Worm (Caenorhabditis elegans) whole organism, L4 larva: ENCODE measurements around the gene F55E10.2.

Source experiments
- T20F7.1 ChIP-seq: fragments of 200-800 bp; sonication (Bioruptor generic); optimal IDR thresholded peaks from 2 replicates; lab custom pipeline; 2018; ENCODE audit warnings: mild to moderate bottlenecking, missing genetic modification characterization, missing compliant biosample characterization
- aha-1 ChIP-seq: fragments of 150-350 bp; peaks from one replicate; lab custom pipeline; 2014; ENCODE audit warnings: missing biosample characterization, missing genetic modification characterization
- ama-1 ChIP-seq: fragments of 150-350 bp; optimal IDR thresholded peaks from 2 replicates; lab custom pipeline; 2014; ENCODE audit warnings: inconsistent platforms, mixed read lengths
- ceh-82 ChIP-seq: sonication (generic microtip); optimal IDR thresholded peaks from 2 replicates; lab custom pipeline; 2017; ENCODE audit warnings: missing biosample characterization, missing genetic modification characterization
- fkh-10 ChIP-seq: fragments of 150-350 bp; optimal IDR thresholded peaks from 2 replicates; lab custom pipeline; 2014; ENCODE audit warnings: missing biosample characterization, missing genetic modification reagents, missing genetic modification characterization
- lin-13 ChIP-seq: fragments of 150-350 bp; optimal IDR thresholded peaks from 2 replicates; lab custom pipeline; 2014; ENCODE audit warnings: missing biosample characterization, missing genetic modification reagents, missing genetic modification characterization
- mep-1 ChIP-seq: fragments of 150-350 bp; sonication (generic microtip); optimal IDR thresholded peaks from 3 replicates; lab custom pipeline; 2014; ENCODE audit warnings: missing biosample characterization, missing genetic modification characterization
- mxl-2 ChIP-seq: fragments of 200-800 bp; sonication (Bioruptor generic); conservative IDR thresholded peaks from 2 replicates; pipeline ENCODE4 v1.3.6; 2022; ENCODE audit warnings: missing genetic modification reagents, missing genetic modification characterization, missing compliant biosample characterization
- nhr-237 ChIP-seq: sonication (generic microtip); optimal IDR thresholded peaks from 2 replicates; lab custom pipeline; 2017; ENCODE audit warnings: missing biosample characterization, missing genetic modification characterization
- php-3 ChIP-seq: fragments of 200-800 bp; sonication (Bioruptor generic); IDR thresholded peaks from 2 replicates; pipeline ENCODE4 v1.3.6; 2022; ENCODE audit warnings: missing genetic modification reagents, missing genetic modification characterization, missing compliant biosample characterization
- rbr-2 ChIP-seq: sonication (generic microtip); optimal IDR thresholded peaks from 2 replicates; lab custom pipeline; 2016; ENCODE audit warnings: missing genotype, missing genetic modification characterization, missing compliant biosample characterization
- zfp-2 ChIP-seq: sonication (generic microtip); optimal IDR thresholded peaks from 2 replicates; lab custom pipeline; 2016; ENCODE audit warnings: mild to moderate bottlenecking, missing genetic modification characterization, missing compliant biosample characterization

DNA sequence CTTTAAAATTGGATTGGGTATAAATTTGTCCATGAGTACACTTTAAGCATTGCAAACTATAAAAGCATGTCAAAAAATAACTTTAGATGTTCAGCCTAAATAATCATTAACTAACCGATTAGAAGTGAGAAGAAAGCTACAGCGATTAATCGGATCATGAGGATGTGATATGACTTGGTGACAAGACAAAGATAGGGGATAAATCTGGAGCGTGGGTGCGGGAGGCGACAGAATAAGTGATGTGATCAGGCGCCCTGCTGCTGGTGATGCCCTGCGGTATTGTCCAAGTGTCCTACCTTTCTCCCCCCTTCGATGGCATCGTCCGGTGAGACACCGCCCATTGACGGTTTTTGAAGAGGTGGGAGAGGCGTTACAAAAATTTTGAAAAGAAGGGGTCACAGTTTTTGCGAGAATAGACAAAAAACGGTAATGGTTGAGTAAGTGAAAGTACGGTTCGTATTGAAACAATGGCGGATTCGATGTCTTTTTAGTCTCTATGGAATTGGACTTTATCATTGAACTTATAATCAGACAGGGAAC is 44.2 kb downstream of the F55E10.2 start, which contains the start of gene F41D9.2:
- TF ChIP-seq php-3 (GFP tag; lab: Robert Waterston, UW) (no peak), ama-1 (lab: Kevin White, UChicago) (no peak), lin-13 (no peak), rbr-2 (tag; lab: Kevin White, UChicago) (no peak), aha-1 (tag; lab: Kevin White, UChicago) (peak; percentile 3), mxl-2 (GFP tag; lab: Robert Waterston, UW) (no peak), mep-1 (tag; lab: Kevin White, UChicago) (no peak), zfp-2 (tag; lab: Kevin White, UChicago) (no peak), fkh-10 (GFP tag; lab: Kevin White, UChicago) (no peak), T20F7.1 (GFP tag; lab: Kevin White, UChicago) (no peak), ceh-82 (no peak), nhr-237 (tag; lab: Kevin White, UChicago) (no peak)
